Fruit fly (Drosophila melanogaster) whole organism: ENCODE measurements around the gene CG7985.

Experiments used
- CG8478 ChIP-seq: fragments of >200 bp; optimal IDR thresholded peaks from 2 replicates; lab custom pipeline; 2018; ENCODE audit warnings: inconsistent platforms
- Dll ChIP-seq: fragments of >200 bp; optimal IDR thresholded peaks from 2 replicates; lab custom pipeline; 2017
- psq ChIP-seq: fragments of >200 bp; optimal IDR thresholded peaks from 2 replicates; lab custom pipeline; 2017
- usp ChIP-seq: fragments of >200 bp; optimal IDR thresholded peaks from 2 replicates; lab custom pipeline; 2017; ENCODE audit warnings: missing biosample characterization, missing genetic modification characterization, mixed read lengths

DNA sequence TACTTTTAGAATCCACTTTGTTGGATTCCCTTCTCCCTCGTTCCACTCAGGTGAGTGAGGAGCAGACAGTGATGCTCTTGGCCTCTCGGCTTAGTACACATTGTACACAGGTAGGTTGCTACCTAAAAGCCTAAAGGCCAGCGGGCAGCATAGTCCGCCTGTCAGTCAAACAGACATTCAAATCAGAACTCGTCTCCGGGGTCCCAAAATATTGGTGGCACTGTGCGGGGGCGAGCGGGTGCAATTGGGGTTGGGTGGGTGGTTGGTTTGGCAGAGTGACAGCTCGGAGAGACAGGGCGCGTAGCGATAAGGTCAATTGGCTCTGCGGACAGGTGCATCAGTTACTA lies 1.9 kb upstream of the CG7985 start:
- TF ChIP-seq Dll (lab: Kevin White, UChicago) (no peak), psq (lab: Kevin White, UChicago) (no peak), usp (no peak), CG8478 (lab: Kevin White, UChicago) (no peak)
